Worm (Caenorhabditis elegans): ENCODE results near the gene F37C4.8.

ce11 chrIV:3862948-3863347, 18.1 kb downstream of the F37C4.8 start:
- TF ChIP-seq mep-1 (tag; optimal IDR thresholded peaks at IDR 0.05) = no peak
- TF ChIP-seq nhr-76 (tag; optimal IDR thresholded peaks at IDR 0.05) = no peak
- TF ChIP-seq lsy-2 (tag; optimal IDR thresholded peaks at IDR 0.05) = no peak
- no peak for TF ChIP-seq nhr-237 (tag; optimal IDR thresholded peaks at IDR 0.05)
- TF ChIP-seq unc-39 (tag; optimal IDR thresholded peaks at IDR 0.05) = no peak
- TF ChIP-seq lin-13 (tag; optimal IDR thresholded peaks at IDR 0.05) = no peak
- no peak for TF ChIP-seq nhr-12 (tag; optimal IDR thresholded peaks at IDR 0.05)
- no peak for TF ChIP-seq ztf-11 (tag; optimal IDR thresholded peaks at IDR 0.05)
